Worm (Caenorhabditis elegans) whole organism, L4/young adult: ENCODE results near the gene pgph-2.

Experiments used
- W03F9.2 ChIP-seq: fragments of 150-350 bp; optimal IDR thresholded peaks from 2 replicates; lab custom pipeline; 2014; ENCODE audit warnings: missing biosample characterization, missing genetic modification characterization
- dao-5 ChIP-seq: sonication (generic microtip); optimal IDR thresholded peaks from 2 replicates; lab custom pipeline; 2016; ENCODE audit warnings: missing genotype, missing genetic modification characterization, moderate library complexity, missing compliant biosample characterization
- him-1 ChIP-seq: sonication (generic microtip); optimal IDR thresholded peaks from 2 replicates; lab custom pipeline; 2016; ENCODE audit warnings: missing genotype, missing genetic modification reagents, missing genetic modification characterization, missing compliant biosample characterization

ce11 chrV:5722093-5722492 lies 42.8 kb upstream of the pgph-2 start:
- no peak for TF ChIP-seq him-1 (tag; lab: Kevin White, UChicago)
- no peak for TF ChIP-seq W03F9.2 (tag; lab: Kevin White, UChicago)
- no peak for TF ChIP-seq dao-5 (tag; lab: Kevin White, UChicago)
